Worm (Caenorhabditis elegans) whole organism, L2 larva: ENCODE data around the gene cest-35.2.

Experiments used
- C34F6.9 ChIP-seq: fragments of 150-350 bp; optimal IDR thresholded peaks from 2 replicates; lab custom pipeline; 2014; ENCODE audit warnings: missing biosample characterization, missing genetic modification characterization
- F13H6.1 ChIP-seq: sonication (generic microtip); optimal IDR thresholded peaks from 2 replicates; lab custom pipeline; 2016; ENCODE audit warnings: missing genetic modification characterization, missing compliant biosample characterization
- R02D3.7 ChIP-seq: fragments of 150-350 bp; optimal IDR thresholded peaks from 2 replicates; lab custom pipeline; 2014; ENCODE audit warnings: missing biosample characterization, missing genetic modification characterization
- Y55F3AM.14 ChIP-seq: fragments of 200-800 bp; sonication (Bioruptor generic); optimal IDR thresholded peaks from 2 replicates; lab custom pipeline; 2018; ENCODE audit warnings: mild to moderate bottlenecking, missing genetic modification characterization, missing compliant biosample characterization
- ZK546.5 ChIP-seq: sonication (generic microtip); optimal IDR thresholded peaks from 2 replicates; lab custom pipeline; 2017; ENCODE audit warnings: missing biosample characterization, missing genetic modification characterization
- alr-1 ChIP-seq: fragments of 150-350 bp; optimal IDR thresholded peaks from 2 replicates; lab custom pipeline; 2014; ENCODE audit warnings: missing biosample characterization, missing genetic modification characterization
- aly-2 ChIP-seq: fragments of 150-350 bp; optimal IDR thresholded peaks from 2 replicates; lab custom pipeline; 2014; ENCODE audit warnings: missing biosample characterization, missing genetic modification characterization
- ama-1 ChIP-seq: fragments of 150-350 bp; optimal IDR thresholded peaks from 2 replicates; lab custom pipeline; 2018; ENCODE audit warnings: inconsistent platforms
- blmp-1 ChIP-seq: sonication (generic microtip); optimal IDR thresholded peaks from 2 replicates; lab custom pipeline; 2017; ENCODE audit warnings: missing genetic modification characterization, mild to moderate bottlenecking, missing compliant biosample characterization, antibody characterized with exemption, moderate library complexity; ENCODE audit not compliant: insufficient read depth
- ceh-16 ChIP-seq: fragments of 150-350 bp; optimal IDR thresholded peaks from 2 replicates; lab custom pipeline; 2014; ENCODE audit warnings: missing biosample characterization, missing genetic modification characterization
- ceh-82 ChIP-seq: fragments of 150-350 bp; optimal IDR thresholded peaks from 2 replicates; lab custom pipeline; 2014; ENCODE audit warnings: missing biosample characterization, missing genetic modification characterization
- crh-2 ChIP-seq: sonication (generic microtip); optimal IDR thresholded peaks from 2 replicates; lab custom pipeline; 2017; ENCODE audit warnings: missing biosample characterization, missing genetic modification characterization
- dmd-4 ChIP-seq: sonication (generic microtip); optimal IDR thresholded peaks from 2 replicates; lab custom pipeline; 2017; ENCODE audit warnings: missing biosample characterization, missing genetic modification characterization
- egl-27 ChIP-seq: sonication (generic microtip); optimal IDR thresholded peaks from 3 replicates; lab custom pipeline; 2017; ENCODE audit warnings: missing biosample characterization, missing genetic modification reagents, missing genetic modification characterization
- elt-1 ChIP-seq: fragments of 150-350 bp; optimal IDR thresholded peaks from 2 replicates; lab custom pipeline; 2014; ENCODE audit warnings: missing biosample characterization, missing genetic modification characterization
- elt-3 ChIP-seq: sonication (generic microtip); optimal IDR thresholded peaks from 2 replicates; lab custom pipeline; 2017; ENCODE audit warnings: missing biosample characterization, missing genetic modification characterization
- fos-1 ChIP-seq: fragments of 150-350 bp; optimal IDR thresholded peaks from 2 replicates; lab custom pipeline; 2014; ENCODE audit warnings: missing biosample characterization, missing genetic modification characterization
- gmeb-1 ChIP-seq: fragments of 150-350 bp; optimal IDR thresholded peaks from 2 replicates; lab custom pipeline; 2014; ENCODE audit warnings: missing biosample characterization, missing genetic modification characterization
- lin-13 ChIP-seq: fragments of 150-350 bp; optimal IDR thresholded peaks from 2 replicates; lab custom pipeline; 2014; ENCODE audit warnings: missing biosample characterization, missing genetic modification reagents, missing genetic modification characterization
- lsy-2 ChIP-seq, 2 experiments: fragments of 150-350 bp in 1 of 2; sonication (generic microtip) in 1 of 2; optimal IDR thresholded peaks; 2 replicates each; lab custom pipeline; 2014 to 2017; ENCODE audit warnings: missing biosample characterization in 2 of 2, missing genetic modification characterization in 2 of 2
- mab-5 ChIP-seq: fragments of 150-350 bp; optimal IDR thresholded peaks from 2 replicates; lab custom pipeline; 2014; ENCODE audit warnings: missing biosample characterization, missing genetic modification characterization
- mdl-1 ChIP-seq, 2 experiments: fragments of 150-350 bp in 1 of 2; sonication (generic microtip) in 1 of 2; optimal IDR thresholded peaks; 2 replicates each; lab custom pipeline; 2017; ENCODE audit warnings: missing biosample characterization in 2 of 2, missing genetic modification characterization in 2 of 2
- nhr-10 ChIP-seq: sonication (generic microtip); optimal IDR thresholded peaks from 2 replicates; lab custom pipeline; 2017; ENCODE audit warnings: missing biosample characterization, missing genetic modification characterization
- nhr-11 ChIP-seq: fragments of 150-350 bp; optimal IDR thresholded peaks from 2 replicates; lab custom pipeline; 2014; ENCODE audit warnings: missing biosample characterization, missing genetic modification characterization
- nhr-12 ChIP-seq: fragments of 150-350 bp; optimal IDR thresholded peaks from 2 replicates; lab custom pipeline; 2014; ENCODE audit warnings: missing biosample characterization, missing genetic modification characterization
- nhr-129 ChIP-seq: fragments of 150-350 bp; optimal IDR thresholded peaks from 2 replicates; lab custom pipeline; 2014; ENCODE audit warnings: missing biosample characterization, missing genetic modification characterization
- nhr-21 ChIP-seq: fragments of 150-350 bp; optimal IDR thresholded peaks from 2 replicates; lab custom pipeline; 2014; ENCODE audit warnings: missing biosample characterization, missing genetic modification characterization
- nhr-25 ChIP-seq: fragments of 150-350 bp; sonication (generic microtip); optimal IDR thresholded peaks from 3 replicates; lab custom pipeline; 2014; ENCODE audit warnings: missing biosample characterization, missing genetic modification characterization
- nhr-6 ChIP-seq: fragments of 150-350 bp; optimal IDR thresholded peaks from 2 replicates; lab custom pipeline; 2014; ENCODE audit warnings: missing biosample characterization, missing genetic modification characterization
- nhr-77 ChIP-seq: fragments of 150-350 bp; optimal IDR thresholded peaks from 2 replicates; lab custom pipeline; 2014; ENCODE audit warnings: missing biosample characterization, missing genetic modification characterization
- peb-1 ChIP-seq: fragments of 150-350 bp; optimal IDR thresholded peaks from 2 replicates; lab custom pipeline; 2014; ENCODE audit warnings: missing biosample characterization, missing genetic modification characterization
- sem-4 ChIP-seq: fragments of 150-350 bp; optimal IDR thresholded peaks from 2 replicates; lab custom pipeline; 2014; ENCODE audit warnings: missing biosample characterization, missing genetic modification reagents, missing genetic modification characterization
- skn-1 ChIP-seq: sonication (generic microtip); optimal IDR thresholded peaks from 2 replicates; lab custom pipeline; 2017; ENCODE audit warnings: missing biosample characterization, missing genetic modification characterization
- sma-3 ChIP-seq: sonication (generic microtip); optimal IDR thresholded peaks from 2 replicates; lab custom pipeline; 2016; ENCODE audit warnings: missing genetic modification reagents, missing genetic modification characterization, missing compliant biosample characterization
- sma-9 ChIP-seq, 2 experiments: fragments of 150-350 bp in 1 of 2; sonication (generic microtip) in 1 of 2; optimal IDR thresholded peaks; 2 replicates each; lab custom pipeline; 2014 to 2016; ENCODE audit warnings: missing genetic modification characterization in 2 of 2, mild to moderate bottlenecking in 1 of 2, missing biosample characterization in 1 of 2, missing compliant biosample characterization in 1 of 2, missing genetic modification reagents in 1 of 2, moderate library complexity in 1 of 2
- snpc-4 ChIP-seq: fragments of 150-350 bp; optimal IDR thresholded peaks from 2 replicates; lab custom pipeline; 2014; ENCODE audit warnings: missing biosample characterization, missing genetic modification characterization
- unc-39 ChIP-seq: fragments of 150-350 bp; optimal IDR thresholded peaks from 2 replicates; lab custom pipeline; 2014; ENCODE audit warnings: missing biosample characterization, missing genetic modification characterization
- unc-55 ChIP-seq: fragments of 150-350 bp; sonication (generic microtip); optimal IDR thresholded peaks from 3 replicates; lab custom pipeline; 2014; ENCODE audit warnings: missing biosample characterization, missing genetic modification reagents, missing genetic modification characterization
- unc-62 ChIP-seq: fragments of 150-350 bp; optimal IDR thresholded peaks from 2 replicates; lab custom pipeline; 2014; ENCODE audit warnings: missing biosample characterization, missing genetic modification reagents, missing genetic modification characterization
- zag-1 ChIP-seq: fragments of 150-350 bp; optimal IDR thresholded peaks from 2 replicates; lab custom pipeline; 2014; ENCODE audit warnings: missing biosample characterization, missing genetic modification characterization
- ztf-11 ChIP-seq: sonication (generic microtip); optimal IDR thresholded peaks from 2 replicates; lab custom pipeline; 2017; ENCODE audit warnings: missing biosample characterization, missing genetic modification characterization
- ztf-4 ChIP-seq: fragments of 150-350 bp; optimal IDR thresholded peaks from 2 replicates; lab custom pipeline; 2014; ENCODE audit warnings: missing biosample characterization, missing genetic modification characterization

cest-35.2 gene

ce11 chrV:5273770-5274169 is 36.8 kb upstream of the cest-35.2 start, which contains the start of gene natc-2:
TSS of gene natc-2 (plus strand) at chrV:5274070.
- TF ChIP-seq unc-62 (GFP tag; lab: Kevin White, UChicago) (no peak), sem-4 (tag; lab: Kevin White, UChicago) (no peak), nhr-21 (tag; lab: Kevin White, UChicago) (no peak), crh-2 (tag; lab: Kevin White, UChicago) (no peak), alr-1 (no peak), gmeb-1 (tag; lab: Kevin White, UChicago) (no peak), nhr-25 (tag; lab: Kevin White, UChicago) (no peak), sma-3 (no peak), ztf-11 (tag; lab: Kevin White, UChicago) (no peak), ceh-16 (no peak), mdl-1 (tag; optimal IDR thresholded peaks at IDR 0.05; lab: Kevin White, UChicago) (no peak), unc-55 (GFP tag; lab: Kevin White, UChicago) (no peak), snpc-4 (tag; lab: Kevin White, UChicago) (no peak), nhr-12 (tag; lab: Kevin White, UChicago) (no peak), R02D3.7 (no peak)

ce11 chrV:5273241-5273640 is 36.2 kb upstream of the cest-35.2 start:
- TF ChIP-seq ceh-82, result no peak
- peak; percentile 44 for TF ChIP-seq fos-1 (tag; lab: Kevin White, UChicago)
- no peak for TF ChIP-seq nhr-21 (tag; lab: Kevin White, UChicago)
- no peak for TF ChIP-seq C34F6.9 (tag; lab: Kevin White, UChicago)
- TF ChIP-seq sma-9 (GFP tag; optimal IDR thresholded peaks at IDR 0.05; lab: Kevin White, UChicago), result peak; percentile 65
- TF ChIP-seq sma-9 (tag; optimal IDR thresholded peaks at IDR 0.05; lab: Kevin White, UChicago), result no peak
- TF ChIP-seq nhr-6 (tag; lab: Kevin White, UChicago), result no peak
- TF ChIP-seq nhr-11 (tag; lab: Kevin White, UChicago), result no peak
- TF ChIP-seq ceh-16, result no peak

- TF ChIP-seq lsy-2 (tag; optimal IDR thresholded peaks at IDR 0.05; lab: Kevin White, UChicago), result peak in 1 of 2 experiments; percentile 9
- TF ChIP-seq alr-1, result no peak
- peak; percentile 16 for TF ChIP-seq F13H6.1 (tag; lab: Kevin White, UChicago)
- TF ChIP-seq skn-1 (tag; lab: Kevin White, UChicago), result peak; percentile 31
- no peak for TF ChIP-seq ceh-16
- no peak for TF ChIP-seq zag-1 (tag; lab: Kevin White, UChicago)
- TF ChIP-seq unc-62 (GFP tag; lab: Kevin White, UChicago), result no peak
- peak; percentile 28 for TF ChIP-seq nhr-21 (tag; lab: Kevin White, UChicago)
- peak; percentile 28 for TF ChIP-seq gmeb-1 (tag; lab: Kevin White, UChicago)
- TF ChIP-seq nhr-129 (tag; lab: Kevin White, UChicago), result peak; percentile 74
- TF ChIP-seq sma-3, result peak; percentile 26
- TF ChIP-seq sma-9 (GFP tag; optimal IDR thresholded peaks at IDR 0.05; lab: Kevin White, UChicago), result peak; percentile 86
- TF ChIP-seq sma-9 (tag; optimal IDR thresholded peaks at IDR 0.05; lab: Kevin White, UChicago), result peak; percentile 29
Measured at ce11 chrV:5272619-5273074, 35.6 kb upstream of the cest-35.2 start.

- TF ChIP-seq ztf-11 (tag; lab: Kevin White, UChicago), result no peak
- no peak for TF ChIP-seq Y55F3AM.14 (GFP tag; lab: Kevin White, UChicago)
- peak; percentile 6 for TF ChIP-seq sma-9 (GFP tag; optimal IDR thresholded peaks at IDR 0.05; lab: Kevin White, UChicago)
- no peak for TF ChIP-seq sma-9 (tag; optimal IDR thresholded peaks at IDR 0.05; lab: Kevin White, UChicago)
Measured at ce11 chrV:5272034-5272433, 35.0 kb upstream of the cest-35.2 start.

ce11 chrV:5271487-5271886 is 34.5 kb upstream of the cest-35.2 start:
- TF ChIP-seq aly-2 (tag; lab: Kevin White, UChicago) (no peak), ama-1 (lab: Kevin White, UChicago) (no peak), elt-1 (tag; lab: Kevin White, UChicago) (no peak), nhr-77 (no peak), mdl-1 (tag; optimal IDR thresholded peaks at IDR 0.05; lab: Kevin White, UChicago) (peak in 1 of 2 experiments; percentile 71), ztf-11 (tag; lab: Kevin White, UChicago) (no peak), mab-5 (tag; lab: Kevin White, UChicago) (no peak), zag-1 (tag; lab: Kevin White, UChicago) (no peak), Y55F3AM.14 (GFP tag; lab: Kevin White, UChicago) (peak; percentile 1), ceh-82 (no peak), unc-62 (GFP tag; lab: Kevin White, UChicago) (no peak), F13H6.1 (tag; lab: Kevin White, UChicago) (peak; percentile 95), sem-4 (tag; lab: Kevin White, UChicago) (no peak), egl-27 (tag; lab: Kevin White, UChicago) (no peak), unc-39 (tag; lab: Kevin White, UChicago) (no peak), nhr-129 (tag; lab: Kevin White, UChicago) (peak; percentile 84), ZK546.5 (tag; lab: Kevin White, UChicago) (no peak), ztf-4 (tag; lab: Kevin White, UChicago) (no peak), lin-13 (GFP tag; lab: Kevin White, UChicago) (no peak), unc-55 (GFP tag; lab: Kevin White, UChicago) (no peak), nhr-10 (tag; lab: Kevin White, UChicago) (no peak), peb-1 (tag; lab: Kevin White, UChicago) (no peak), nhr-25 (tag; lab: Kevin White, UChicago) (no peak), skn-1 (tag; lab: Kevin White, UChicago) (no peak), blmp-1 (peak; percentile 17), elt-3 (tag; lab: Kevin White, UChicago) (no peak), snpc-4 (tag; lab: Kevin White, UChicago) (no peak), fos-1 (tag; lab: Kevin White, UChicago) (peak; percentile 30), sma-9 (GFP tag; optimal IDR thresholded peaks at IDR 0.05; lab: Kevin White, UChicago) (peak; percentile 99), sma-9 (tag; optimal IDR thresholded peaks at IDR 0.05; lab: Kevin White, UChicago) (no peak), dmd-4 (no peak)
